Worm (Caenorhabditis elegans) whole organism, L2 larva: ENCODE measurements around the gene nkb-2.

Source experiments
- F13H6.1 ChIP-seq: sonication (generic microtip); optimal IDR thresholded peaks from 2 replicates; lab custom pipeline; 2016; ENCODE audit warnings: missing genetic modification characterization, missing compliant biosample characterization
- R02D3.7 ChIP-seq: fragments of 150-350 bp; optimal IDR thresholded peaks from 2 replicates; lab custom pipeline; 2014; ENCODE audit warnings: missing biosample characterization, missing genetic modification characterization
- Y55F3AM.14 ChIP-seq: fragments of 200-800 bp; sonication (Bioruptor generic); optimal IDR thresholded peaks from 2 replicates; lab custom pipeline; 2018; ENCODE audit warnings: mild to moderate bottlenecking, missing genetic modification characterization, missing compliant biosample characterization
- lin-13 ChIP-seq: fragments of 150-350 bp; optimal IDR thresholded peaks from 2 replicates; lab custom pipeline; 2014; ENCODE audit warnings: missing biosample characterization, missing genetic modification reagents, missing genetic modification characterization
- nhr-6 ChIP-seq: fragments of 150-350 bp; optimal IDR thresholded peaks from 2 replicates; lab custom pipeline; 2014; ENCODE audit warnings: missing biosample characterization, missing genetic modification characterization
- peb-1 ChIP-seq: fragments of 150-350 bp; optimal IDR thresholded peaks from 2 replicates; lab custom pipeline; 2014; ENCODE audit warnings: missing biosample characterization, missing genetic modification characterization
- zag-1 ChIP-seq: fragments of 150-350 bp; optimal IDR thresholded peaks from 2 replicates; lab custom pipeline; 2014; ENCODE audit warnings: missing biosample characterization, missing genetic modification characterization

ce11 chrIV:10573471-10573870, 17.3 kb upstream of the nkb-2 start:
- TF ChIP-seq F13H6.1 (tag; lab: Kevin White, UChicago) (no peak), nhr-6 (tag; lab: Kevin White, UChicago) (no peak), R02D3.7 (no peak), lin-13 (GFP tag; lab: Kevin White, UChicago) (no peak), peb-1 (tag; lab: Kevin White, UChicago) (no peak), zag-1 (tag; lab: Kevin White, UChicago) (no peak), Y55F3AM.14 (no peak)
